Worm (Caenorhabditis elegans) whole organism, L1 larva: ENCODE measurements around the gene Y51H4A.1.

Experiments
- ceh-82 ChIP-seq, 3 experiments: fragments of 150-350 bp in 1 of 3; sonication (generic microtip) in 2 of 3; optimal IDR thresholded peaks; 2 replicates each; lab custom pipeline; 2014 to 2017; ENCODE audit warnings: missing biosample characterization in 3 of 3, missing genetic modification characterization in 3 of 3
- dsc-1 ChIP-seq: sonication (generic microtip); optimal IDR thresholded peaks from 2 replicates; lab custom pipeline; 2016; ENCODE audit warnings: mild to moderate bottlenecking, missing genetic modification characterization, missing compliant biosample characterization
- lin-13 ChIP-seq: fragments of 150-350 bp; optimal IDR thresholded peaks from 2 replicates; lab custom pipeline; 2014; ENCODE audit warnings: missing biosample characterization, missing genetic modification reagents, missing genetic modification characterization
- nhr-11 ChIP-seq: fragments of 150-350 bp; optimal IDR thresholded peaks from 2 replicates; lab custom pipeline; 2014; ENCODE audit warnings: missing biosample characterization, missing genetic modification characterization
- nhr-76 ChIP-seq: sonication (generic microtip); optimal IDR thresholded peaks from 2 replicates; lab custom pipeline; 2017; ENCODE audit warnings: missing biosample characterization, missing genetic modification characterization
- pqm-1 ChIP-seq: sonication (generic microtip); optimal IDR thresholded peaks from 3 replicates; lab custom pipeline; 2017; ENCODE audit warnings: missing biosample characterization, missing genetic modification characterization
- unc-62 ChIP-seq: fragments of 150-350 bp; optimal IDR thresholded peaks from 2 replicates; lab custom pipeline; 2014; ENCODE audit warnings: missing biosample characterization, missing genetic modification reagents, missing genetic modification characterization

DNA sequence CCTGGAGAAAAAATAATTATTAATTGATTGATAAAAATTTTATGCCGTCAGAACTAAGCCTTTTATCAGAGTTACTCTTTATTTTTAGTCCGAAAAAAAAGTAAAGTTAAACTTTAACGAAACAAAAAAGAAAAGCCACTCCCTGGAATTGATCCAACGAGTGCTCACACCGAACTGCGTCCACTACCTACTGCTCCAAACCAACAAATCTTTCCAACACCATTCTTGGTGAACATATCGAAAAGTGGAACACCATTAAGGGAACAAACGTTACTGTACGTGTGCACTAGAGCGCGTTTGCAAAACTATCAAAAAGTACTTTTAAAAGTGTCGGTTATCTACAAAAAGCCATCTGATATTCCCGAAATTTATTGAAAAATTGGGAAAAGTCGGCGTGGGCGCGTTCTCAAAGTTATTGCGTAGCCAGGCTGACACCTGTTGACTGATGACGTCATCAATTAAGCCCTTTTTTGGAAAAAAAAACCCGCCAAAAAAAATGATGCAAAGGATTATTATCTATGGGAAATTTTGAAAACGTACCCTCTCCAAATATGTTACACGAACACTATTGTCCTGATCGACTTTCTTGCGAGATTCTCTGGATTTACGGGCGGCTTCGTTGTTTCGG lies 26.6 kb upstream of the Y51H4A.1 start:
- TF ChIP-seq nhr-11 (no peak), nhr-76 (tag; lab: Kevin White, UChicago) (no peak), unc-62 (GFP tag; lab: Kevin White, UChicago) (no peak), ceh-82 (tag; optimal IDR thresholded peaks at IDR 0.05; lab: Kevin White, UChicago) (no peak), dsc-1 (tag; lab: Kevin White, UChicago) (no peak), pqm-1 (tag; lab: Kevin White, UChicago) (no peak), lin-13 (GFP tag; lab: Kevin White, UChicago) (no peak)
